Fruit fly (Drosophila melanogaster) S2 (cell line): ENCODE measurements around the gene sdk.

Source experiments
- CG8478 ChIP-seq: fragments of >200 bp; optimal IDR thresholded peaks from 2 replicates; lab custom pipeline; 2018
- CTCF ChIP-seq, 2 experiments: fragments of >200 bp; optimal IDR thresholded peaks; 2 replicates each; lab custom pipeline; 2018

dm6 chrX:768480-769123, 82.0 kb downstream of the sdk start:
- TF ChIP-seq CTCF (optimal IDR thresholded peaks at IDR 0.05; lab: Kevin White, UChicago) (no peak), CG8478 (lab: Kevin White, UChicago) (no peak)
